Worm (Caenorhabditis elegans): ENCODE results near the gene kel-3.
"Not testable (repeated sequence)": the region's sequence is repeated elsewhere in the genome, so short reads cannot be mapped to it uniquely, and the experiment has no call there.

Gene kel-3

DNA sequence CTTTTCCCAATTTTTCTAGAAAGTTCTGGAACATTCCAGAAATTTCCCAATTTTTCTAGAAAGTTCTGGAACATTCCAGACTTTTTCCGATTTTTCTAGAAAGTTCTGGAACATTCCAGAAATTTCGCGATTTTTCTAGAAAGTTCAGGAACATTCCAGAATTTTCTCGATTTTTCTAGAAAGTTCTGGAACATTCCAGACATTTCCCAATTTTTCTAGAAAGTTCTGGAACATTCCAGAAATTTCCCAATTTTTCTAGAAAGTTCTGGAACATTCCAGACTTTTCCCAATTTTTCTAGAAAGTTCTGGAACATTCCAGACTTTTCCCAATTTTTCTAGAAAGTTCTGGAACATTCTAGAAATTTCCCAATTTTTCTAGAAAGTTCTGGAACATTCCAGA, 17.2 kb upstream of the kel-3 start:
- TF ChIP-seq madf-5 (GFP tag; IDR thresholded peaks at IDR 0.05): 0 out of 4 replicates have a peak, but pooled peaks of 1 of the 2 experiments have one; percentile 61
- TF ChIP-seq zfp-3 (GFP tag; conservative IDR thresholded peaks at IDR 0.05): 0 out of 2 replicates have a peak, but pooled peaks have one; percentile 62
- 0 out of 2 replicates have a peak, but pooled peaks have one; percentile 41 for TF ChIP-seq ceh-44 (GFP tag; IDR thresholded peaks at IDR 0.05)
- peak; percentile 65; the same call in 1 of the 2 replicates for TF ChIP-seq egl-43 (GFP tag; IDR thresholded peaks at IDR 0.05)
- peak; percentile 48 for TF ChIP-seq lin-38 (GFP tag; IDR thresholded peaks at IDR 0.05)
- TF ChIP-seq tra-1 (GFP tag; IDR thresholded peaks at IDR 0.05): peak; percentile 31; the same call in 1 of the 2 replicates
- peak; percentile 57; the same call in 1 of the 2 replicates for TF ChIP-seq vab-7 (GFP tag; IDR thresholded peaks at IDR 0.05)
- peak; percentile 81 for TF ChIP-seq pha-4 (GFP tag; IDR thresholded peaks at IDR 0.05)
- TF ChIP-seq pha-4 (tag; optimal IDR thresholded peaks at IDR 0.05): not testable (repeated sequence)
- peak; percentile 59; the same call in 1 of the 2 replicates for TF ChIP-seq Y48G9A.11 (GFP tag; IDR thresholded peaks at IDR 0.05)
- 0 out of 2 replicates have a peak, but pooled peaks have one; percentile 6 for TF ChIP-seq set-16 (GFP tag; IDR thresholded peaks at IDR 0.05)
- TF ChIP-seq snpc-1.2 (GFP tag; IDR thresholded peaks at IDR 0.05): peak; percentile 65
- peak; percentile 63; the same call in 1 of the 2 replicates for TF ChIP-seq arid-1 (GFP tag; conservative IDR thresholded peaks at IDR 0.05)
- 0 out of 2 replicates have a peak, but pooled peaks have one; percentile 21 for TF ChIP-seq php-3 (GFP tag; IDR thresholded peaks at IDR 0.05)
- TF ChIP-seq mdt-29 (GFP tag; IDR thresholded peaks at IDR 0.05): peak; percentile 95
- TF ChIP-seq lim-7 (GFP tag; IDR thresholded peaks at IDR 0.05): 0 out of 2 replicates have a peak, but pooled peaks have one; percentile 44
- TF ChIP-seq F26F4.8 (GFP tag; conservative IDR thresholded peaks at IDR 0.05): 0 out of 2 replicates have a peak, but pooled peaks have one; percentile 55
- 0 out of 2 replicates have a peak, but pooled peaks have one; percentile 22 for TF ChIP-seq Y75B8A.6 (GFP tag; IDR thresholded peaks at IDR 0.05)
- TF ChIP-seq lin-1 (GFP tag; IDR thresholded peaks at IDR 0.05): 0 out of 2 replicates have a peak, but pooled peaks have one; percentile 18
- 0 out of 2 replicates have a peak, but pooled peaks have one; percentile 26 for TF ChIP-seq Y105C5A.15 (GFP tag; IDR thresholded peaks at IDR 0.05)
- 0 out of 2 replicates have a peak, but pooled peaks have one; percentile 38 for TF ChIP-seq saeg-2 (GFP tag; IDR thresholded peaks at IDR 0.05)

DNA sequence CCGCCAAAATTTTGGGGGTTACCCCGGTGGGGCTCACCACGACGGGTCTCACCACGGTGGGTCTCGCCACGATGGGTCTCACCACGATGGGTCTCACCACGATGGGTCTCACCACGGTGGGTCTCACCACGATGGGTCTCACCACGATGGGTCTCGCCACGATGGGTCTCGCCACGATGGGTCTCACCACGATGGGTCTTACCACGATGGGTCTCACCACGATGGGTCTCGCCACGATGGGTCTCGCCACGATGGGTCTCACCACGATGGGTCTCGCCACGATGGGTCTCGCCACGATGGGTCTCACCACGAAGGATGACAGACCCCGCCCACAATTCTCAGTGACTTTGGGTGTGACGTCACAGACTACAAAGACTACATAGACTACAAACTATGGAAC, 16.4 kb upstream of the kel-3 start:
- TF ChIP-seq php-3 (GFP tag; IDR thresholded peaks at IDR 0.05): peak; percentile 19; the same call in 1 of the 2 replicates
- TF ChIP-seq snpc-1.2 (GFP tag; IDR thresholded peaks at IDR 0.05): peak; percentile 51; the same call in 1 of the 2 replicates
- 0 out of 4 replicates have a peak, but pooled peaks of 1 of the 2 experiments have one; percentile 52 for TF ChIP-seq madf-5 (GFP tag; IDR thresholded peaks at IDR 0.05)
- TF ChIP-seq set-16 (GFP tag; IDR thresholded peaks at IDR 0.05): peak; percentile 93
- TF ChIP-seq arid-1 (GFP tag; conservative IDR thresholded peaks at IDR 0.05): 0 out of 2 replicates have a peak, but pooled peaks have one; percentile 5
- TF ChIP-seq T26A8.4 (GFP tag; IDR thresholded peaks at IDR 0.05): 0 out of 2 replicates have a peak, but pooled peaks have one; percentile 16
- peak; percentile 58; the same call in 1 of the 2 replicates for TF ChIP-seq F44E2.7 (GFP tag; IDR thresholded peaks at IDR 0.05)
- TF ChIP-seq Y48G9A.11 (GFP tag; IDR thresholded peaks at IDR 0.05): peak; percentile 45; the same call in 1 of the 2 replicates
- TF ChIP-seq tra-1 (GFP tag; IDR thresholded peaks at IDR 0.05): 0 out of 2 replicates have a peak, but pooled peaks have one; percentile 42
- TF ChIP-seq F26F4.8 (GFP tag; conservative IDR thresholded peaks at IDR 0.05): 0 out of 2 replicates have a peak, but pooled peaks have one; percentile 46
- 0 out of 2 replicates have a peak, but pooled peaks have one; percentile 69 for TF ChIP-seq dmd-8 (GFP tag; IDR thresholded peaks at IDR 0.05)

DNA sequence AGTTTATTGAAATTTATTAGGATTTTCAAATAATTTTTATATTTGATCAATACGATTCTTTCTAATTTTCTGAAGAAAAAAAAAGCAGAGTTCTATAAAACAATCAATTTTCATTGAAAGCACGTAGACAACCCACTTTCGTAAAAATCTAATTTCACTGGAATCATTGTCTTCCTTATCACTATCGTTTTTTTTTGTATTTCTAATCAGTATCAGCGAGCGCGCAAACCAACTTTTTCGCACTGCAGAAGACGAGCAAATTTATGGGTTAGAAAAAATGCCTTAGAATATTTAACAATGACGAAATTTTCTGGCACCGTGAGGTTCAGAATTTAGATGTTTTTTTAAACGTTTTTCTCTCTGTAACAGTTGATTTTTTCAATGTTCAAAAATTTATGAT, 11.8 kb upstream of the kel-3 start:
- TF ChIP-seq pqm-1 (tag; optimal IDR thresholded peaks at IDR 0.05) (peak; percentile 53), mes-2 (tag; optimal IDR thresholded peaks at IDR 0.05; ENCODE audit: poor library complexity, severe bottlenecking) (no peak), dmd-6 (GFP tag; IDR thresholded peaks at IDR 0.05) (peak; percentile 44; the same call in 1 of the 2 replicates)

DNA sequence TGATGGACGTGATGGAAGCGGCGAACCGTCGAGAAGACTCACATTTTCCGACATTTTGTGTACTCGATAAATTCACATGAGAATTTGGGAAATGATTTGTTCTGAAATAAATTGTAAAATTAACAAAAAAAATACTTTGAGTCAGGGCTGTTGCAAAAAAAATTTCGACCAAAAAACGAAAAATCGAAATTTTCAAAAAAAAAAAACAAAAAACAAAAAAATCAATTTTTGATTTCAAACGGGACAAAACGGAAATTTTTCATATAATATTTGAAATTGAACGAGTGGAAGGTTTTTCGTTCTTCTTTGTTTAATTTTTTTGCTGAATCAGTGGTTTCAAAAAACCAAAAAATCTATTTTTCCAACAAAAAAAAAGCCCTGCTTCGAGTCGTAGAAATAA, 9.4 kb upstream of the kel-3 start, which contains the start of gene cua-1:
cua-1 (minus strand) TSS at position 101 of the 400 bp plus-strand sequence.
- TF ChIP-seq ces-1 (GFP tag; optimal IDR thresholded peaks at IDR 0.05): no peak

DNA sequence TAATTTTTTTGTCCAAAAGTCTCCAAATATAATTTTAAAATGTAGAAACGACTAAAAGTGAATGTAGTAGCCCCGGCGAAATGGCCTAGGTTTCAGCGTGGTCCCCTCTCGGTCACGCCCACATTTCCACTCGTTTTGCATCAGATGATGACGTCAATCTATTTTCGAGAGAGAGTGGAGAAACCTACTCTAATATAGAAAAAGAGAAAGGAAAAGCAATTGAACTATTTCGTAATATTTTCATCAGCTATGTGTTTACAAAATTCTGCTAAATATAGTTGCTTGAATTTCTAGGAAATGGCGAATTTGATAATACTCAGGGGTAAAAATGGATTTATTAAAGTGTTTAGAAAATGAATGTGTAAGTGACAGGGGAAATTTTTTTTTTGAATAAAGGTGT, 8.8 kb upstream of the kel-3 start:
- TF ChIP-seq nhr-77 (tag; optimal IDR thresholded peaks at IDR 0.05) (no peak), dpl-1 (GFP tag; optimal IDR thresholded peaks at IDR 0.05) (no peak), lsy-2 (tag; optimal IDR thresholded peaks at IDR 0.05) (peak in 1 of 2 experiments; percentile 61), daf-19 (GFP tag; conservative IDR thresholded peaks at IDR 0.05) (no peak), egl-43 (GFP tag; IDR thresholded peaks at IDR 0.05) (no peak), nhr-25 (tag; optimal IDR thresholded peaks at IDR 0.05; ENCODE audit: borderline replicate concordance, insufficient read depth) (no peak), nhr-102 (tag; optimal IDR thresholded peaks at IDR 0.05) (no peak), Y105C5A.15 (GFP tag; IDR thresholded peaks at IDR 0.05) (no peak), aly-2 (tag; optimal IDR thresholded peaks at IDR 0.05) (no peak), gei-8 (GFP tag; optimal IDR thresholded peaks at IDR 0.05) (no peak), tra-1 (GFP tag; IDR thresholded peaks at IDR 0.05) (no peak), ZK337.2 (GFP tag; IDR thresholded peaks at IDR 0.05) (no peak), unc-39 (tag; optimal IDR thresholded peaks at IDR 0.05) (no peak), nhr-111 (GFP tag; optimal IDR thresholded peaks at IDR 0.05) (no peak), dmd-6 (GFP tag; IDR thresholded peaks at IDR 0.05) (0 out of 2 replicates have a peak, but pooled peaks have one; percentile 9), daf-12 (tag; optimal IDR thresholded peaks at IDR 0.05) (no peak), php-3 (GFP tag; IDR thresholded peaks at IDR 0.05) (no peak)

All from whole organism, L4 larva.